Fruit fly (Drosophila melanogaster): ENCODE data around the gene Lamp1.
A peak's percentile ranks its signal among the peaks of the same experiment; 100 is the strongest.

Gene Lamp1

DNA sequence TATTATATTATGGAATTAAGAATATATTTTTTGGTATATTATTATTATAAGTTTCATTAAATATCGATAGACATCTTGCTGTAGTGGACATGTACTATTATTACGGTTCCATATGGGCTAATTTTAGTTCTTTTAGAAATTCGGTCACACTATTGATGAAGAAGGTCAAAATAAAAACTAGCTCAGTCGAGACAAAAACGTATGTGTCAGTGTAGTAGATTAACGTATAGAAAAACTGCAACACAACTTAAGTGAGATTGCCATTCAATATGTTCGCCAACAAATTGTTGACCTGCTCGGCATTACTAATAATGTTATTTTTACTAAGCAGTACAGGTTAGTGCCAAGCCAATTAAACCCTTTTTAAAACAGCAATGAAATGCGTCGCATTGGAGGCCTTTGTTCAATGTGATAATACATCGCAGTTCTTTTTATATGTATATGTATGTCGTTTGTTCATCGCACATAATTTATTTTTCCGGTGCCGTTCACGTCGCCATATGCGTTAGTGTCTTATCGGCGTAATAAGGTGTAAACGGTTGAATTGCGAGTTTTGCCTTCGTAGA is at the start of gene Lamp1:
TSS of gene Lamp1 (plus strand) at position 164 of the 566 bp plus-strand sequence.
- peak; percentile 23 for TF ChIP-seq CG8159 (tag; optimal IDR thresholded peaks at IDR 0.05)
- peak; percentile 28 for TF ChIP-seq CG9948 (tag; optimal IDR thresholded peaks at IDR 0.05)
- peak; percentile 16 for TF ChIP-seq gl (tag; optimal IDR thresholded peaks at IDR 0.05)
- peak; percentile 4 for TF ChIP-seq D1 (tag; optimal IDR thresholded peaks at IDR 0.05)
- TF ChIP-seq CG34367 (tag; optimal IDR thresholded peaks at IDR 0.05) = no peak
- TF ChIP-seq rn (GFP tag; IDR thresholded peaks at IDR 0.05) = no peak
- no peak for TF ChIP-seq CG13204 (GFP tag; optimal IDR thresholded peaks at IDR 0.05)
- TF ChIP-seq CG12605 (GFP tag; IDR thresholded peaks at IDR 0.05) = no peak
- no peak for TF ChIP-seq CG17806 (tag; optimal IDR thresholded peaks at IDR 0.05)
- TF ChIP-seq Pif1A (GFP tag; optimal IDR thresholded peaks at IDR 0.05) = peak; percentile 14
- peak; percentile 30 for TF ChIP-seq CG15710 (tag; optimal IDR thresholded peaks at IDR 0.05)
- no peak for TF ChIP-seq CG10348 (GFP tag; IDR thresholded peaks at IDR 0.05)

DNA sequence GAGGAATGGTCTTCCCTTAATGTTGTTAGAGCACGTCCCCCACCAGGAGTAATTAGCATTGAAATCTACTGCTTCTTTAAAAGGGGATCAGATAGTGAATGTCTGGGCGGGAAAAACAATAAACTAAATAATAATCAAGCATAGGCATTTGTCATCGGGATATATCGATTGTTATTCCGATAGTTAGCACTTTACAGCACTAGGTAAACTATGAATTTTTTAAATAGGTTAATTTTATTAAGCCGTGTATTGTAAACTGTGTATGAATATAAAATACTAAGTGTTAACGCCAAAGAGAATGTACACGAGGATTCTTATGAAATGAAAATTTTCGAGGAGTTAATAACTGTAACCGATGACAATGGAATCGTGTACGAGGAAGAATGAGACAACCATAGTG is 15.0 kb upstream of the Lamp1 start:
- TF ChIP-seq CG8301 (tag; optimal IDR thresholded peaks at IDR 0.05) = no peak

DNA sequence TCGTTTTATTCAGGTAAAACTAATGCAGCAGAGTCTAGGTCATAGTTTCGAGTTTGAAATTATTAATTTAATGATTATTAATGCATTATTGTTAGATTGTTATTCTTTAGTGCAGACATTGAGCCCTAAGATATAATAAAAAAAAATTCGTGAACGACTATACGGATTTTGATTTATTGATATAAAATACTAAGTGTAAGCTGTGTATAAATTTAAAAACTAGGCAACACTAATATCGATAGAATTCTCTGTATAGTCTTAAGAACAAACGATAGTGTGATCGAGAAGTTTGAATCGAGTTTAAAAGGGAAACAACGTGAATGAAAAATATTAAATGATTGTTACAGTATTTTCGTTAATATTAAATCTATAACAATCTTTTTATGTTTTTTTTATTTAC is 13.6 kb upstream of the Lamp1 start:
- TF ChIP-seq Pif1A (GFP tag; optimal IDR thresholded peaks at IDR 0.05) (no peak), CG14655 (GFP tag; optimal IDR thresholded peaks at IDR 0.05) (no peak), Ets98B (GFP tag; IDR thresholded peaks at IDR 0.05) (no peak), CG15710 (tag; optimal IDR thresholded peaks at IDR 0.05) (no peak), CG13204 (GFP tag; optimal IDR thresholded peaks at IDR 0.05) (no peak), EcR (GFP tag; optimal IDR thresholded peaks at IDR 0.05) (no peak), CG9948 (tag; optimal IDR thresholded peaks at IDR 0.05) (no peak), fd96Ca (GFP tag; IDR thresholded peaks at IDR 0.05) (no peak), CG4496 (GFP tag; IDR thresholded peaks at IDR 0.05) (no peak), CG8301 (tag; optimal IDR thresholded peaks at IDR 0.05) (no peak), CG34367 (tag; optimal IDR thresholded peaks at IDR 0.05) (no peak), gl (tag; optimal IDR thresholded peaks at IDR 0.05) (no peak), Snoo (tag; optimal IDR thresholded peaks at IDR 0.05) (no peak), CG10348 (GFP tag; IDR thresholded peaks at IDR 0.05) (no peak), rn (GFP tag; IDR thresholded peaks at IDR 0.05) (no peak), CG17806 (tag; optimal IDR thresholded peaks at IDR 0.05) (no peak)

DNA sequence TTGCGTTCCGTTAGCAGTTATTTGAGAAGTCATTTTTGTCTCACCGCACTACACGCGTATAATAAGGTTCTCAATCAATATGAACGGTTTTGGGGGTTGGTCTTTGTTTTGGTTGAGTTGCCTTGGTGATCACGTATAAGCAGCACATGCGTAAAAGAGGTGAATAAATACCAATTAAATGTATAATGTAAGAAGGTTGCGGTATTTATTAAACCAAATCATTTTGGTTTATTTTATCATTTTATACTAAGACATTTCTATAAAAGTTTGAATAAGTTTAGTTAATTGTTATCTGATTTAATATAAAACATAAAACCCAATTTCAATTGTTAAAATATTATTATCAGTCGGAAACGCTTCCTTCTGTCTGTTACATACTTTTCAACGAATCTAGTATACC is 16.1 kb downstream of the Lamp1 start, which contains the start of gene nompB:
TSS of gene nompB (minus strand) at position 101 of the 400 bp plus-strand sequence.
- TF ChIP-seq CG8159 (tag; optimal IDR thresholded peaks at IDR 0.05) (no peak), CG32121 (GFP tag; IDR thresholded peaks at IDR 0.05) (no peak), CG34367 (tag; optimal IDR thresholded peaks at IDR 0.05) (no peak), Snoo (tag; optimal IDR thresholded peaks at IDR 0.05) (no peak)

DNA sequence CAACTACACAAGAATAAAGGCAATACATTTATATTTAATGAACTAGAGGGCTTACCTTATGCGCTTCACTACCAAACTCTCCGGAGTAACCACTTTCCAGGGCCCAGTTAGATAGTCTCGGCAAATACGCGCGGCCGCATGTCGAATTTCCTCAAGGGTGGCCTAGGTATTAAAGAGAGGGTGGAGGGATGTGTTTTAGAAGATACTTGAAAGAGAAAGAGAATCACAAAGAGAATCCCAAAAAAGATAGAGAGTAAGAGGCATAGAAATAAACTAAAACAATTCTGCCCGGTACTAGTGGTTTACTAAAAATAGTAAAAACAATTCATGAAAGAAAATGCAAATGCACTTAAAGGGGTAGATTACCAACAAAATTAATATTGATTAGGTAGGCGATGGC is 44.8 kb downstream of the Lamp1 start:
- no peak for TF ChIP-seq Pif1B (GFP tag; optimal IDR thresholded peaks at IDR 0.05)
- no peak for TF ChIP-seq CG8301 (tag; optimal IDR thresholded peaks at IDR 0.05)
- TF ChIP-seq CG32121 (GFP tag; IDR thresholded peaks at IDR 0.05) = no peak
- no peak for TF ChIP-seq CG15710 (tag; optimal IDR thresholded peaks at IDR 0.05)
- no peak for TF ChIP-seq CG34367 (tag; optimal IDR thresholded peaks at IDR 0.05)

DNA sequence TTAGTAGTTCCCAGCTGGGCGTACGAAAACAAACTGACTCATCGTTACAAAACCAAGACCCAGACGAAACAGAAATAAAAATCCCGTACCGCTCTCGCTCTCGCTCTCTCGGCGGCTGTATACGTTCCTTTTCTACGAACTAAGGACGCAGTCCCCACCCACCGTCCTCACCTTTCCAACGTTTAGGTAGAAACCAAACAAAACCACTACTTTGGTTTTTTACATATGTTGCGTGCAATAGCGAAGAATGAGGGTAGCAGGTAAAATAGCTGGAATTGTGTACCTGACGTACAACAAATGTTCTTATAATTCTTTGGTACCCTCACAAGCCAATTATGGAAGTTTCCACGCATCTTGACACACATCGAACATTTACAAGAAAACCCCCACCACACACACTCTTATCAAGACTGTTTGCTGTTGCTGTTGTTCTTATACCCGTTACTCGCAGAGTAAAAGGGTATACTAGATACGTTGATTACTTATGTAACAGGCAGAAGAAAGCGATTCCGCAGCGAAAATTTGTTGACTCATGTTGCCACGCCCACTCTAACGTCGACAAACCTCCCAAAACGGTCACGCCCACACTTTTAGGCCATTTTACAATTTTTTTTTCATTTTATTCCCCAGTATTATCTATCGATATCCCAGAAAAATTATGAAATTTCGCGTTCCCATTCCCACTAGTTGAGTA is 45.7 kb downstream of the Lamp1 start:
- TF ChIP-seq CG9948 (tag; optimal IDR thresholded peaks at IDR 0.05) (peak; percentile 19), CG14655 (GFP tag; optimal IDR thresholded peaks at IDR 0.05) (peak; percentile 37), D1 (tag; optimal IDR thresholded peaks at IDR 0.05) (no peak), Ets98B (GFP tag; IDR thresholded peaks at IDR 0.05) (no peak), CG8159 (tag; optimal IDR thresholded peaks at IDR 0.05) (peak; percentile 34), CG32121 (GFP tag; IDR thresholded peaks at IDR 0.05) (no peak), EcR (GFP tag; optimal IDR thresholded peaks at IDR 0.05) (no peak), CG4496 (GFP tag; IDR thresholded peaks at IDR 0.05) (no peak; the same call in 2 of the 3 replicates), rn (GFP tag; IDR thresholded peaks at IDR 0.05) (no peak), CG13204 (GFP tag; optimal IDR thresholded peaks at IDR 0.05) (no peak), CG17806 (tag; optimal IDR thresholded peaks at IDR 0.05) (no peak), Pif1B (GFP tag; optimal IDR thresholded peaks at IDR 0.05) (no peak), Pif1A (GFP tag; optimal IDR thresholded peaks at IDR 0.05) (peak; percentile 22), CG15710 (tag; optimal IDR thresholded peaks at IDR 0.05) (peak; percentile 13), CG8301 (tag; optimal IDR thresholded peaks at IDR 0.05) (peak; percentile 36)

DNA sequence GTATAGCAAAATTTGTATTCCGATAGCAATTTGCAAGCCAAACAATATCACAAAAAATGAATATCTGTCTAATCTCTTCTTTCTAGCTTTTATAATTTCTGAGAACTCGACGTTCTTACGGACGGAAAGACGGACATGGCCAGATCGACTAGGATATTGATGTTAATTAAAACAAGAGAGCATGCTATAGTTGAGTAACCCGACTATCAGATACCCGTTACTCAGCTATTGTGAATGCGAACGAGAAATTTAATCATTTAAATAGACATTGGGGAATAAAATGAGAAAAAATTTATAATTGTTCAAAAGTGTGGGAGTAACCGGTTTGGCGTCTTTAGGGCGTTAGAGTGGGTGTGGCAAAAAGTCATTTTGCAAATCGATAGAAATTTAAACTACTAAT is 47.3 kb downstream of the Lamp1 start:
- TF ChIP-seq CG9948 (tag; optimal IDR thresholded peaks at IDR 0.05) (no peak), CG10348 (GFP tag; IDR thresholded peaks at IDR 0.05) (no peak), CG34367 (tag; optimal IDR thresholded peaks at IDR 0.05) (no peak), D1 (tag; optimal IDR thresholded peaks at IDR 0.05) (no peak), CG14655 (GFP tag; optimal IDR thresholded peaks at IDR 0.05) (no peak), CG17806 (tag; optimal IDR thresholded peaks at IDR 0.05) (no peak), CG8159 (tag; optimal IDR thresholded peaks at IDR 0.05) (no peak), Snoo (tag; optimal IDR thresholded peaks at IDR 0.05) (no peak), Pif1A (GFP tag; optimal IDR thresholded peaks at IDR 0.05) (no peak), rn (GFP tag; IDR thresholded peaks at IDR 0.05) (no peak), CG13204 (GFP tag; optimal IDR thresholded peaks at IDR 0.05) (no peak), CG12605 (GFP tag; IDR thresholded peaks at IDR 0.05) (no peak), gl (tag; optimal IDR thresholded peaks at IDR 0.05) (no peak), fd96Ca (GFP tag; IDR thresholded peaks at IDR 0.05) (no peak), CG32121 (GFP tag; IDR thresholded peaks at IDR 0.05) (no peak), CG8301 (tag; optimal IDR thresholded peaks at IDR 0.05) (no peak), EcR (GFP tag; optimal IDR thresholded peaks at IDR 0.05) (no peak), CG15710 (tag; optimal IDR thresholded peaks at IDR 0.05) (no peak), Pif1B (GFP tag; optimal IDR thresholded peaks at IDR 0.05) (no peak)

All from whole organism, pupa.